Fruit fly (Drosophila melanogaster) whole organism, adult: ENCODE results near the gene Idh3a.

Experiments
- CG11617 ChIP-seq: fragments of 200-800 bp; sonication (Bioruptor generic); optimal IDR thresholded peaks from 2 replicates; lab custom pipeline; 2017; ENCODE audit warnings: mild to moderate bottlenecking, missing biosample characterization, missing genetic modification reagents, missing genetic modification characterization
- CG12768 ChIP-seq: fragments of 200-800 bp; sonication (Bioruptor generic); optimal IDR thresholded peaks from 2 replicates; lab custom pipeline; 2017; ENCODE audit warnings: missing biosample characterization, missing genetic modification characterization, mild to moderate bottlenecking, moderate library complexity, missing genetic modification reagents
- CG5204 ChIP-seq: fragments of 200-800 bp; sonication (Bioruptor generic); optimal IDR thresholded peaks from 2 replicates; lab custom pipeline; 2016; ENCODE audit warnings: missing biosample characterization, missing genetic modification characterization
- CG7045 ChIP-seq: fragments of 200-800 bp; sonication (Bioruptor generic); optimal IDR thresholded peaks from 2 replicates; lab custom pipeline; 2017; ENCODE audit warnings: missing biosample characterization, mild to moderate bottlenecking, missing genetic modification characterization
- CG7101 ChIP-seq: fragments of 200-800 bp; sonication (Bioruptor generic); optimal IDR thresholded peaks from 2 replicates; lab custom pipeline; 2018; ENCODE audit warnings: missing biosample characterization, mild to moderate bottlenecking, missing genetic modification characterization, moderate library complexity
- Clk ChIP-seq: fragments of 200-800 bp; sonication (Bioruptor generic); optimal IDR thresholded peaks from 2 replicates; lab custom pipeline; 2017; ENCODE audit warnings: missing biosample characterization, missing genetic modification characterization
- Crg-1 ChIP-seq: fragments of 200-800 bp; sonication (Bioruptor generic); optimal IDR thresholded peaks from 2 replicates; lab custom pipeline; 2016; ENCODE audit warnings: missing biosample characterization, missing genetic modification characterization
- Hr96 ChIP-seq: fragments of 200-800 bp; sonication (Bioruptor generic); optimal IDR thresholded peaks from 2 replicates; lab custom pipeline; 2016; ENCODE audit warnings: missing biosample characterization, missing genetic modification characterization
- Mnt ChIP-seq: fragments of 200-800 bp; sonication (Bioruptor generic); optimal IDR thresholded peaks from 2 replicates; lab custom pipeline; 2016; ENCODE audit warnings: missing biosample characterization, mild to moderate bottlenecking, missing genetic modification characterization
- bab1 ChIP-seq: fragments of 200-800 bp; sonication (Bioruptor generic); optimal IDR thresholded peaks from 3 replicates; lab custom pipeline; 2019; ENCODE audit warnings: missing biosample characterization, mild to moderate bottlenecking, missing genetic modification characterization, moderate library complexity
- cic ChIP-seq: fragments of 200-800 bp; sonication (Bioruptor generic); optimal IDR thresholded peaks from 2 replicates; lab custom pipeline; 2017; ENCODE audit warnings: missing biosample characterization, mild to moderate bottlenecking, missing genetic modification characterization, moderate library complexity
- cnc ChIP-seq, 2 experiments: fragments of >200 bp; optimal IDR thresholded peaks; 2 replicates each; lab custom pipeline; 2017
- kay ChIP-seq: fragments of 200-800 bp; sonication (Bioruptor generic); peaks from one replicate; lab custom pipeline; 2016; ENCODE audit warnings: missing biosample characterization, missing genetic modification characterization, borderline replicate concordance
- ovo ChIP-seq: fragments of 200-800 bp; sonication (Bioruptor generic); optimal IDR thresholded peaks from 2 replicates; lab custom pipeline; 2016; ENCODE audit warnings: missing biosample characterization, missing genetic modification characterization
- tj ChIP-seq: fragments of 200-800 bp; sonication (Bioruptor generic); optimal IDR thresholded peaks from 3 replicates; lab custom pipeline; 2017; ENCODE audit warnings: missing biosample characterization, mild to moderate bottlenecking, missing genetic modification characterization, moderate library complexity
- toe ChIP-seq: fragments of 200-800 bp; sonication (Bioruptor generic); optimal IDR thresholded peaks from 2 replicates; lab custom pipeline; 2016; ENCODE audit warnings: missing biosample characterization, missing genetic modification characterization

Gene Idh3a

dm6 chrX:19480544-19481127, 41.0 kb downstream of the Idh3a start:
- TF ChIP-seq CG11617 (GFP tag; lab: Kevin White, UChicago) = no peak

DNA sequence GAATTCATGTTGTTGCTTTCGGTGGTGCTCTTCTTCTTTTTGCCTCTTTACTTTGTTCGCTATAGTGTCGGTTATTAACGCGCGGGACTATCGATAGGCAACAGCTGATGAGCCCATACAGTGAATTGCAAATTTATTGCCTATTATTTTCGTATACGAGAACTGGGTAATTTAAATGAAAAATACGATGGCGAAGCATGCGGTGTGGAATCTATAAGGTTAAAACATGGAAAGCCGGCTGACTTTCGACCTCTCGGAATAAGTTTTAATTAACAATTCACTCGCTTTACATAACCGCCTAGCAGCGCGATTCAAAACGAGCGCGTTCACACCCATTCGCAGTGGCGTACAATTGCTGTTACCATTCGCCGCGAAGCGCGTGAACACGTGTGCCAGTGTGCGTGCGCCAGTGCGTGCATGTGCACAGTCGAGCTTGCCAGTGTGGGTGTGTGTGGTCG, 41.7 kb downstream of the Idh3a start, which contains the start of the genes Naa15-16 and mRpS14:
Naa15-16 (plus strand) TSS at position 116 of the 458 bp plus-strand sequence.
mRpS14 (minus strand) TSS at position 370 of the 458 bp plus-strand sequence.
- TF ChIP-seq cic (GFP tag; lab: Kevin White, UChicago) = peak; percentile 56
- peak; percentile 100 for TF ChIP-seq Mnt (GFP tag; lab: Kevin White, UChicago)
- no peak for TF ChIP-seq CG5204
- peak; percentile 71 for TF ChIP-seq tj
- TF ChIP-seq kay (GFP tag; lab: Kevin White, UChicago) = no peak
- peak; percentile 43 for TF ChIP-seq CG11617 (GFP tag; lab: Kevin White, UChicago)
- TF ChIP-seq cnc (optimal IDR thresholded peaks at IDR 0.05; lab: Kevin White, UChicago) = peak; percentile 79 to 97

DNA sequence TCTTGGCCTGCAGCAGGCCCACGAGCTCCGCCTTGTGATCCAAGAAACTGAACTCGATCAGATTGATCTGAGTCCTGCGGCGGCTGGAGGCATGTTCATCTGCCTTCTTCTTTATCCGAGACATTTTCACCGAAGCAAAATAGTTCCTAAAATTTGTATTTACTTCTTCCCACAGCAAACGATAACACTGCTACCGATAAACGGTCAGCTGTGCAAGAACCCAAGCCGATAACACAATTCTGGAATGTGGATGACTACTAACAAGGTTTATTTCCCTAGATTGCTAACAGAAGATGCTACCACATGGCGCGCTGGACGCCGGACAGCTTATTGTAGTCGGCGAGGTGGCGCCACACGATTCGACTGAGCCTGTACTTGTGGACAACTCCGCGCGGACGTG, 42.5 kb downstream of the Idh3a start, which contains the start of gene CG32533:
CG32533 (minus strand) TSS at position 278 of the 400 bp plus-strand sequence.
- no peak for TF ChIP-seq CG11617 (GFP tag; lab: Kevin White, UChicago)
- no peak for TF ChIP-seq cnc (optimal IDR thresholded peaks at IDR 0.05; lab: Kevin White, UChicago)
- TF ChIP-seq Crg-1 (GFP tag; lab: Kevin White, UChicago) = no peak
- TF ChIP-seq CG7101 (tag; lab: Kevin White, UChicago) = no peak
- TF ChIP-seq Hr96 (GFP tag; lab: Kevin White, UChicago) = no peak
- TF ChIP-seq bab1 (GFP tag; lab: Kevin White, UChicago) = no peak
- TF ChIP-seq Clk = no peak
- no peak for TF ChIP-seq tj
- TF ChIP-seq Mnt (GFP tag; lab: Kevin White, UChicago) = no peak
- no peak for TF ChIP-seq kay (GFP tag; lab: Kevin White, UChicago)
- no peak for TF ChIP-seq CG12768 (GFP tag; lab: Kevin White, UChicago)
- no peak for TF ChIP-seq CG7045 (GFP tag; lab: Kevin White, UChicago)
- no peak for TF ChIP-seq CG5204
- no peak for TF ChIP-seq toe (GFP tag; lab: Kevin White, UChicago)
- no peak for TF ChIP-seq cic (GFP tag; lab: Kevin White, UChicago)

- TF ChIP-seq ovo (GFP tag; lab: Kevin White, UChicago) (peak; percentile 44), cnc (optimal IDR thresholded peaks at IDR 0.05; lab: Kevin White, UChicago) (no peak)
Observed at dm6 chrX:19474763-19475162, 46.8 kb downstream of the Idh3a start, which contains the start of gene narya. Gene narya, plus strand, starts transcription at chrX:19475063.
